Fruit fly (Drosophila melanogaster): ENCODE data around the gene CG4942.

- TF ChIP-seq pan (optimal IDR thresholded peaks at IDR 0.05) (no peak), CG8478 (optimal IDR thresholded peaks at IDR 0.05) (no peak), usp (GFP tag; optimal IDR thresholded peaks at IDR 0.05) (no peak), psq (optimal IDR thresholded peaks at IDR 0.05) (no peak), Dll (optimal IDR thresholded peaks at IDR 0.05) (no peak), EcR (GFP tag; optimal IDR thresholded peaks at IDR 0.05) (no peak)
Observed at dm6 chr3L:9042200-9042988, 30.5 kb upstream of the CG4942 start.
